Fruit fly (Drosophila melanogaster): ENCODE measurements around the gene Samuel.

The Samuel gene

dm6 chr2L:10970134-10970533, 96.7 kb downstream of the Samuel start, which contains the start of the genes Tmem214 and YL-1 (continued):
- TF ChIP-seq ara (GFP tag; IDR thresholded peaks at IDR 0.05) (no peak), CG13775 (GFP tag; optimal IDR thresholded peaks at IDR 0.05) (no peak), tap (tag; optimal IDR thresholded peaks at IDR 0.05) (no peak), mam (GFP tag; optimal IDR thresholded peaks at IDR 0.05) (no peak), abd-A (tag; optimal IDR thresholded peaks at IDR 0.05) (no peak), Abd-B (GFP tag; optimal IDR thresholded peaks at IDR 0.05) (no peak), CG12104 (GFP tag; optimal IDR thresholded peaks at IDR 0.05) (no peak), CG3995 (GFP tag; optimal IDR thresholded peaks at IDR 0.05) (peak; percentile 17), CG33557 (GFP tag; optimal IDR thresholded peaks at IDR 0.05) (no peak), sima (GFP tag; optimal IDR thresholded peaks at IDR 0.05) (no peak), emc (GFP tag; optimal IDR thresholded peaks at IDR 0.05) (no peak), CG12942 (GFP tag; optimal IDR thresholded peaks at IDR 0.05) (no peak), sens (GFP tag) (peak; percentile 79), CG34422 (GFP tag; IDR thresholded peaks at IDR 0.05) (no peak), schlank (tag; optimal IDR thresholded peaks at IDR 0.05) (no peak), Aef1 (GFP tag; IDR thresholded peaks at IDR 0.05) (no peak), Gug (GFP tag; IDR thresholded peaks at IDR 0.05) (no peak), dimm (GFP tag; IDR thresholded peaks at IDR 0.05) (no peak), fd3F (GFP tag; optimal IDR thresholded peaks at IDR 0.05) (no peak), CG4404 (GFP tag; IDR thresholded peaks at IDR 0.05) (no peak), bigmax (GFP tag; optimal IDR thresholded peaks at IDR 0.05) (no peak), bowl (GFP tag; IDR thresholded peaks at IDR 0.05) (no peak), CG13296 (GFP tag; optimal IDR thresholded peaks at IDR 0.05) (no peak), E2f2 (GFP tag; IDR thresholded peaks at IDR 0.05) (no peak; the same call in 1 of the 2 replicates), Vsx1 (GFP tag; optimal IDR thresholded peaks at IDR 0.05) (no peak), tup (GFP tag; optimal IDR thresholded peaks at IDR 0.05) (no peak), CG11723 (GFP tag; optimal IDR thresholded peaks at IDR 0.05) (no peak), CG1603 (tag; optimal IDR thresholded peaks at IDR 0.05) (peak; percentile 38), CG14860 (GFP tag; IDR thresholded peaks at IDR 0.05; ENCODE audit: partially characterized antibody) (0 out of 3 replicates have a peak, but pooled peaks have one; percentile 23), caup (GFP tag; optimal IDR thresholded peaks at IDR 0.05; ENCODE audit: severe bottlenecking) (no peak), Dek (tag; optimal IDR thresholded peaks at IDR 0.05) (no peak), Tbp (GFP tag; optimal IDR thresholded peaks at IDR 0.05) (no peak), Xbp1 (GFP tag; optimal IDR thresholded peaks at IDR 0.05) (no peak), CG17328 (GFP tag; IDR thresholded peaks at IDR 0.05) (no peak), CG1233 (GFP tag; optimal IDR thresholded peaks at IDR 0.05) (no peak), zfh1 (GFP tag; IDR thresholded peaks at IDR 0.05) (no peak), ranshi (GFP tag; IDR thresholded peaks at IDR 0.05) (no peak), Sry-β (GFP tag; optimal IDR thresholded peaks at IDR 0.05) (no peak), CG3163 (GFP tag; optimal IDR thresholded peaks at IDR 0.05) (no peak), Oli (tag; optimal IDR thresholded peaks at IDR 0.05) (no peak), HLH3B (GFP tag; IDR thresholded peaks at IDR 0.05) (no peak), Hr3 (GFP tag; optimal IDR thresholded peaks at IDR 0.05) (no peak), da (GFP tag; optimal IDR thresholded peaks at IDR 0.05) (no peak), eve (GFP tag; optimal IDR thresholded peaks at IDR 0.05) (no peak), CG9609 (GFP tag; optimal IDR thresholded peaks at IDR 0.05) (no peak), slp2 (GFP tag; optimal IDR thresholded peaks at IDR 0.05) (no peak), Fer1 (GFP tag; optimal IDR thresholded peaks at IDR 0.05) (peak; percentile 15), Ets65A (GFP tag) (peak; percentile 86), BEAF-32 (GFP tag; optimal IDR thresholded peaks at IDR 0.05) (peak; percentile 79), Antp (GFP tag; optimal IDR thresholded peaks at IDR 0.05) (no peak), CG10366 (GFP tag; IDR thresholded peaks at IDR 0.05) (no peak), ind (GFP tag; optimal IDR thresholded peaks at IDR 0.05) (no peak), Myb (GFP tag; optimal IDR thresholded peaks at IDR 0.05) (peak; percentile 23)

Measured in whole organism, embryonic.